Worm (Caenorhabditis elegans): ENCODE results near the gene T04A8.13.
"Not testable (repeated sequence)": the region's sequence is repeated elsewhere in the genome, so short reads cannot be mapped to it uniquely, and the experiment has no call there.

Gene T04A8.13

ce11 chrIII:4742620-4743019, 35.8 kb downstream of the T04A8.13 start, which contains the start of gene twk-6:
twk-6 (plus strand) TSS chrIII:4742920.
- TF ChIP-seq nfya-1, sdc-2, pax-1 (tag; optimal IDR thresholded peaks at IDR 0.05): not testable (repeated sequence)

DNA sequence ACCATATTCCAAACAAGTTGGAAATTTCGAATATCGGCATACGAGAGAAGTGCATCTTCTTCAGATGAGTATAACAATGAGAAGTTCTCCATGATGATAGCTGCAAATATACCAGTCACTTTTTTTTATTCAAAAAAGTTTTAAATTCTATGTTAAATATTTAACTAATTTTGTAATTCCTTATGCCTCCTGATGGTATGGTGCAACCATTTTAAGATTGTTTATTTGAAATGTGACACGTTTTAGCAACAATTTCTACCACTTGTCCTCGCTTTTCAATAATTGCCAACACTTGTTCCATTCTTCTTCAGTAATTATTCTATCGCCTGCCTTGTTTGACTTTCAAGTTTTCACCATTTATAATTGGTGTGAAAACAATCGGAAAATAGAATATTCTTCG, 39.2 kb downstream of the T04A8.13 start, which contains the start of gene F17C8.6:
Gene F17C8.6, minus strand, starts transcription at position 101 of the 400 bp plus-strand sequence.
- no peak for TF ChIP-seq fkh-6 (tag; optimal IDR thresholded peaks at IDR 0.05)
- TF ChIP-seq sox-2 (GFP tag; IDR thresholded peaks at IDR 0.05): no peak
- TF ChIP-seq K02D7.2 (tag; optimal IDR thresholded peaks at IDR 0.05): no peak
- no peak for TF ChIP-seq F13H6.1 (tag; optimal IDR thresholded peaks at IDR 0.05)
- no peak for TF ChIP-seq pat-9 (tag; optimal IDR thresholded peaks at IDR 0.05)
- TF ChIP-seq fkh-10 (GFP tag; optimal IDR thresholded peaks at IDR 0.05): no peak
- no peak for TF ChIP-seq mec-3 (tag; optimal IDR thresholded peaks at IDR 0.05; ENCODE audit: borderline replicate concordance)
- TF ChIP-seq pqm-1 (tag; optimal IDR thresholded peaks at IDR 0.05): no peak
- no peak for TF ChIP-seq eyg-1 (tag; optimal IDR thresholded peaks at IDR 0.05)

ce11 chrIII:4748109-4748508, 41.3 kb downstream of the T04A8.13 start, which contains the start of gene col-89:
col-89 (plus strand) TSS chrIII:4748127.
- TF ChIP-seq ceh-45 (GFP tag; IDR thresholded peaks at IDR 0.05): no peak
- no peak for TF ChIP-seq zip-5 (tag; optimal IDR thresholded peaks at IDR 0.05)
- TF ChIP-seq ceh-48 (tag; optimal IDR thresholded peaks at IDR 0.05): no peak

DNA sequence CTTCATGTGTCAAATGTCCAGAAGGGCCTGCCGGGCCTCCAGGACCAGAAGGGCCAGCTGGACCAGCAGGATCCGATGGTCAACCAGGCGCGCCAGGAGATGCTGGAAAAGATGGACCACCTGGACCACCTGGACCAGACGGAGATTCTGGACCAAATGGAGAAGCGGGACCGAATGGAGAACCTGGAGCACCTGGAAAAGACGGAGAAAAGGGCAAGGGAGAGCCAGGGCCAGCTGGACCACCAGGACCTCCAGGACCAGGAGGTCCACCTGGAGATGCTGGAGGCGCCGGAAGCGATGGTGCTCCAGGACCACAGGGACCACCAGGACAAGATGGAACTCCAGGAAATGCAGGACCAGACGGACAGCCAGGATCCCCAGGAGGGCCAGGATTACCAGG, 41.9 kb downstream of the T04A8.13 start:
- TF ChIP-seq Y22D7AL.16 (tag; optimal IDR thresholded peaks at IDR 0.05) (no peak), C08G9.2 (tag; optimal IDR thresholded peaks at IDR 0.05) (peak; percentile 22)

DNA sequence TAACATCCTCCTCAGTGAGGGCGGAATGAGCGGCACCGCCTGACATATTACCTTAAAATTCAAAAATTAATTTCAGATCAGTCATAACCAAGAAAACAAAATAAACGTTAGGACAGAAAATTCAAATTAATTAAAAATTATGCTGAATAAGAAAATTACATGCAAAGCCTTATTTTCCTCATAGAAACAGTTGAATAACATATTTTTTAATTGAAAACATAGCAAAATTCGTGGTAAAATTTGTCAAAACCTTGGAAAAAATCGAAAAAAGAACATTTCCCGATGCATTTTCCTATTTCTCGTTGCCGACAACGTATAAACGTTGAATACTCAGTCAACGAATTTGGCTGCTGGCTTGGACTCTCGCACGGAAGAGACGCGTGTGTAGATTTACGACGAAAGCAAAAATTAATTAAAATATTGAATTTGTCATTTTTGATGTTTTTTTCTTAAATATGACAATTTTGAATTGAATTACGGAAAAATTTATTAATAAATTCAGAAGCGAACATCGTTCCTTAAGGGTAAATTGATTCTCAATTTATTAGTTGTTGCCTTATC, 47.3 kb downstream of the T04A8.13 start, which contains the start of the genes rps-0 and rbg-3:
Gene rps-0, minus strand, starts transcription at position 51 of the 561 bp plus-strand sequence.
Gene rbg-3, plus strand, starts transcription at position 424 of the 561 bp plus-strand sequence.
- TF ChIP-seq eyg-1 (tag; optimal IDR thresholded peaks at IDR 0.05): no peak
- TF ChIP-seq hlh-30 (tag; optimal IDR thresholded peaks at IDR 0.05; ENCODE audit: insufficient read depth): peak; percentile 19
- peak; percentile 57 for TF ChIP-seq unc-55 (GFP tag; optimal IDR thresholded peaks at IDR 0.05)
- TF ChIP-seq ceh-18 (tag; optimal IDR thresholded peaks at IDR 0.05): peak; percentile 68
- TF ChIP-seq nfya-1 (tag; optimal IDR thresholded peaks at IDR 0.05): peak; percentile 87
- TF ChIP-seq ceh-34 (tag; optimal IDR thresholded peaks at IDR 0.05): peak; percentile 22
- TF ChIP-seq odd-2 (tag; optimal IDR thresholded peaks at IDR 0.05): no peak
- TF ChIP-seq dve-1 (tag; optimal IDR thresholded peaks at IDR 0.05): peak; percentile 67
- TF ChIP-seq mec-3 (tag; optimal IDR thresholded peaks at IDR 0.05; ENCODE audit: borderline replicate concordance): no peak
- TF ChIP-seq pax-1 (tag; optimal IDR thresholded peaks at IDR 0.05): peak; percentile 92
- TF ChIP-seq tbx-7 (tag; optimal IDR thresholded peaks at IDR 0.05): peak; percentile 9
- no peak for TF ChIP-seq fkh-10 (GFP tag; optimal IDR thresholded peaks at IDR 0.05)
- TF ChIP-seq ahr-1 (tag; optimal IDR thresholded peaks at IDR 0.05): no peak
- peak; percentile 70 for TF ChIP-seq ceh-14 (tag; optimal IDR thresholded peaks at IDR 0.05)
- peak; percentile 1 for TF ChIP-seq ceh-2 (tag; optimal IDR thresholded peaks at IDR 0.05)
- peak; percentile 75 for TF ChIP-seq ceh-31 (tag; optimal IDR thresholded peaks at IDR 0.05)
- TF ChIP-seq unc-86 (tag; optimal IDR thresholded peaks at IDR 0.05): peak; percentile 4
- peak; percentile 70 for TF ChIP-seq ets-4 (tag; optimal IDR thresholded peaks at IDR 0.05)
- TF ChIP-seq elt-2 (tag; optimal IDR thresholded peaks at IDR 0.05): peak; percentile 33
- TF ChIP-seq ceh-48 (tag; optimal IDR thresholded peaks at IDR 0.05): peak; percentile 9
- TF ChIP-seq ref-2 (tag; optimal IDR thresholded peaks at IDR 0.05): peak; percentile 29
- TF ChIP-seq lim-6 (tag; optimal IDR thresholded peaks at IDR 0.05): no peak
- TF ChIP-seq rnt-1 (tag; optimal IDR thresholded peaks at IDR 0.05): peak; percentile 21
- TF ChIP-seq tbx-2 (tag; optimal IDR thresholded peaks at IDR 0.05): peak; percentile 56
- TF ChIP-seq unc-42 (tag; optimal IDR thresholded peaks at IDR 0.05): peak; percentile 96

Measured in whole organism, late embryonic.